Fruit fly (Drosophila melanogaster): ENCODE results near the gene lsn.

Gene lsn

DNA sequence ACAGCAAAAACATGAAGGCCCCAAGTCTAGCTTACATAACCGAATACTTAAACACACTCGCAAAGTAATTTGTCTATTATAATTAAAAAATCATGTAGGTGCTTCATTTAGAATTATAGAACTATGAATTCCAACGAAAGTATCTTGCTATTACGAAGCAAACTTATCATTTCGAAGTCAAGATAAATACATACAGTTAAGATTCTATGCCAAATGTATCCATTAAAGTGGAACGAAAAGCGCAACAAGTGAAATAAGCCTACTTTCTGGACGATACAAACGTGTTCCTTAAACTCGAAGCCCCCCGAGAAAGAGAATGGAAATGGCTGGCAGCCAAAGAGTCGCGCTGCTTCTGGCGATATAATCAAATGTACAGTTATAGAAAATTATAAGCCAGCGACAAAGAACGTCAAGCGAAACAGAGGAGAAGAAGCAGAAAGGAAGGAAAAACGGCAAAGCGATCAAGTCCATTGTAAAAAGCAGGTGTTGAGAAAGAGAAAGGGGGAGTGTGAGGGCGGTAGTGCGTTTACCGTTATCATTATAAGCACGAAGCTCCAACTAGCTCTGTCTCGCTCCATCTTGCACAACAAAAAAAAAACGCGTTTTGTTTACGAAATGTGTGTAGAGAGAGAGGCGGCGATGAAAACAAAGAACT is 12.3 kb upstream of the lsn start (continued):
- TF ChIP-seq pzg (GFP tag; optimal IDR thresholded peaks at IDR 0.05) (no peak), CG10543 (GFP tag; optimal IDR thresholded peaks at IDR 0.05) (no peak), Dek (tag; optimal IDR thresholded peaks at IDR 0.05) (peak; percentile 32), maf-S (GFP tag; optimal IDR thresholded peaks at IDR 0.05) (no peak), Lpt (GFP tag; optimal IDR thresholded peaks at IDR 0.05) (no peak), CG10147 (GFP tag; optimal IDR thresholded peaks at IDR 0.05) (peak; percentile 36), eyg (GFP tag; optimal IDR thresholded peaks at IDR 0.05) (no peak), CG31224 (GFP tag; IDR thresholded peaks at IDR 0.05) (no peak), CG6813 (GFP tag; optimal IDR thresholded peaks at IDR 0.05) (no peak), klu (GFP tag; IDR thresholded peaks at IDR 0.05) (no peak), CG11695 (GFP tag; IDR thresholded peaks at IDR 0.05) (peak; percentile 56; the same call in 1 of the 3 replicates), CG9727 (GFP tag; optimal IDR thresholded peaks at IDR 0.05) (no peak), slp2 (GFP tag; optimal IDR thresholded peaks at IDR 0.05) (no peak), CG9876 (GFP tag; optimal IDR thresholded peaks at IDR 0.05) (no peak), crc (GFP tag; optimal IDR thresholded peaks at IDR 0.05) (no peak), tap (tag; optimal IDR thresholded peaks at IDR 0.05) (peak; percentile 28), nmo (GFP tag; optimal IDR thresholded peaks at IDR 0.05) (peak; percentile 15), Antp (GFP tag; optimal IDR thresholded peaks at IDR 0.05) (no peak), CG2120 (GFP tag; optimal IDR thresholded peaks at IDR 0.05) (peak; percentile 69), CG12744 (GFP tag; optimal IDR thresholded peaks at IDR 0.05) (no peak), CG11723 (GFP tag; optimal IDR thresholded peaks at IDR 0.05) (no peak), Hr78 (GFP tag; optimal IDR thresholded peaks at IDR 0.05) (no peak), CG18619 (GFP tag; optimal IDR thresholded peaks at IDR 0.05) (peak; percentile 20), CG10654 (GFP tag; optimal IDR thresholded peaks at IDR 0.05) (no peak), CG3281 (GFP tag; optimal IDR thresholded peaks at IDR 0.05) (peak; percentile 37), CG2129 (GFP tag; IDR thresholded peaks at IDR 0.05; ENCODE audit: partially characterized antibody) (no peak), CG1233 (GFP tag; optimal IDR thresholded peaks at IDR 0.05) (no peak), peb (GFP tag; IDR thresholded peaks at IDR 0.05) (no peak), tna (GFP tag; IDR thresholded peaks at IDR 0.05; ENCODE audit: partially characterized antibody) (no peak), insv (GFP tag; optimal IDR thresholded peaks at IDR 0.05) (no peak), sqz (GFP tag; optimal IDR thresholded peaks at IDR 0.05) (peak; percentile 82), CG14710 (tag; optimal IDR thresholded peaks at IDR 0.05) (peak; percentile 4), CG8924 (tag; optimal IDR thresholded peaks at IDR 0.05) (peak; percentile 27), NC2α (GFP tag; optimal IDR thresholded peaks at IDR 0.05) (no peak), shn (GFP tag; optimal IDR thresholded peaks at IDR 0.05) (peak; percentile 2), CG4707 (GFP tag; optimal IDR thresholded peaks at IDR 0.05) (no peak), CG17912 (GFP tag; optimal IDR thresholded peaks at IDR 0.05) (no peak), prd (optimal IDR thresholded peaks at IDR 0.05) (no peak), prd (GFP tag; IDR thresholded peaks at IDR 0.05) (no peak), Scr (GFP tag; IDR thresholded peaks at IDR 0.05; ENCODE audit: partially characterized antibody) (no peak), caup (GFP tag; optimal IDR thresholded peaks at IDR 0.05; ENCODE audit: severe bottlenecking) (no peak), Lhr (GFP tag; optimal IDR thresholded peaks at IDR 0.05) (no peak), Usf (GFP tag; optimal IDR thresholded peaks at IDR 0.05) (no peak), CG4282 (GFP tag; optimal IDR thresholded peaks at IDR 0.05) (no peak), Dip3 (GFP tag; optimal IDR thresholded peaks at IDR 0.05) (peak; percentile 18), CG2712 (tag; optimal IDR thresholded peaks at IDR 0.05) (peak; percentile 43), CG4360 (GFP tag; IDR thresholded peaks at IDR 0.05) (0 out of 2 replicates have a peak, but pooled peaks have one; percentile 17), sima (GFP tag; optimal IDR thresholded peaks at IDR 0.05) (no peak), CG5245 (GFP tag; optimal IDR thresholded peaks at IDR 0.05) (no peak), CG9797 (GFP tag; optimal IDR thresholded peaks at IDR 0.05) (no peak)
